Worm (Caenorhabditis elegans) whole organism, L1 larva: ENCODE results near the gene Y46H3A.5.
"Not testable (repeated sequence)": the region's sequence is repeated elsewhere in the genome, so short reads cannot be mapped to it uniquely, and the experiment has no call there.

ENCODE experiments used
- C16A3.4 ChIP-seq: fragments of 150-350 bp; optimal IDR thresholded peaks from 2 replicates; lab custom pipeline; 2014; ENCODE audit warnings: missing biosample characterization, missing genetic modification characterization
- aha-1 ChIP-seq: fragments of 150-350 bp; optimal IDR thresholded peaks from 2 replicates; lab custom pipeline; 2014; ENCODE audit warnings: missing biosample characterization, missing genetic modification characterization
- aly-2 ChIP-seq: fragments of 150-350 bp; optimal IDR thresholded peaks from 2 replicates; lab custom pipeline; 2014; ENCODE audit warnings: missing biosample characterization, missing genetic modification characterization
- ces-1 ChIP-seq: fragments of 150-350 bp; optimal IDR thresholded peaks from 2 replicates; lab custom pipeline; 2014; ENCODE audit warnings: missing biosample characterization, missing genetic modification reagents, missing genetic modification characterization
- elt-3 ChIP-seq, 6 experiments: fragments of 150-350 bp in 1 of 6; sonication (generic microtip); optimal IDR thresholded peaks; 2 replicates each; lab custom pipeline; 2017 to 2018; ENCODE audit warnings: missing biosample characterization in 6 of 6, missing genetic modification characterization in 6 of 6, inconsistent platforms in 1 of 6
- lin-39 ChIP-seq: fragments of 150-350 bp; optimal IDR thresholded peaks from 2 replicates; lab custom pipeline; 2014; ENCODE audit warnings: missing biosample characterization, missing genetic modification reagents, missing genetic modification characterization
- mep-1 ChIP-seq: fragments of 150-350 bp; optimal IDR thresholded peaks from 2 replicates; lab custom pipeline; 2014; ENCODE audit warnings: missing biosample characterization, missing genetic modification characterization
- nhr-11 ChIP-seq: fragments of 150-350 bp; optimal IDR thresholded peaks from 2 replicates; lab custom pipeline; 2014; ENCODE audit warnings: missing biosample characterization, missing genetic modification characterization
- nhr-12 ChIP-seq: sonication (generic microtip); optimal IDR thresholded peaks from 2 replicates; lab custom pipeline; 2017; ENCODE audit warnings: missing biosample characterization, missing genetic modification characterization
- unc-62 ChIP-seq: fragments of 150-350 bp; optimal IDR thresholded peaks from 2 replicates; lab custom pipeline; 2014; ENCODE audit warnings: missing biosample characterization, missing genetic modification reagents, missing genetic modification characterization
- vab-15 ChIP-seq: sonication (generic microtip); optimal IDR thresholded peaks from 2 replicates; lab custom pipeline; 2017; ENCODE audit warnings: missing genotype, mild to moderate bottlenecking, missing genetic modification characterization, missing compliant biosample characterization
- zip-4 ChIP-seq: fragments of 200-800 bp; sonication (Bioruptor generic); optimal IDR thresholded peaks from 2 replicates; lab custom pipeline; 2018; ENCODE audit warnings: mild to moderate bottlenecking, missing genetic modification characterization, moderate library complexity, missing compliant biosample characterization
- ztf-11 ChIP-seq, 2 experiments: sonication (generic microtip); optimal IDR thresholded peaks; 2 replicates each; lab custom pipeline; 2016 to 2017; ENCODE audit warnings: missing genetic modification characterization in 2 of 2, missing biosample characterization in 1 of 2, missing compliant biosample characterization in 1 of 2

ce11 chrV:1814784-1815183, at the start of gene Y46H3A.5:
- not testable (repeated sequence) for TF ChIP-seq vab-15; ztf-11 (tag; optimal IDR thresholded peaks at IDR 0.05; lab: Kevin White, UChicago); elt-3 (tag; optimal IDR thresholded peaks at IDR 0.05; lab: Kevin White, UChicago); ces-1; mep-1; C16A3.4 (tag; lab: Kevin White, UChicago); nhr-12 (tag; lab: Kevin White, UChicago); lin-39; aly-2; aha-1 (tag; lab: Kevin White, UChicago); nhr-11 (tag; lab: Kevin White, UChicago); zip-4; unc-62 (GFP tag; lab: Kevin White, UChicago)
